Fruit fly (Drosophila melanogaster): ENCODE data around the gene 140up.

DNA sequence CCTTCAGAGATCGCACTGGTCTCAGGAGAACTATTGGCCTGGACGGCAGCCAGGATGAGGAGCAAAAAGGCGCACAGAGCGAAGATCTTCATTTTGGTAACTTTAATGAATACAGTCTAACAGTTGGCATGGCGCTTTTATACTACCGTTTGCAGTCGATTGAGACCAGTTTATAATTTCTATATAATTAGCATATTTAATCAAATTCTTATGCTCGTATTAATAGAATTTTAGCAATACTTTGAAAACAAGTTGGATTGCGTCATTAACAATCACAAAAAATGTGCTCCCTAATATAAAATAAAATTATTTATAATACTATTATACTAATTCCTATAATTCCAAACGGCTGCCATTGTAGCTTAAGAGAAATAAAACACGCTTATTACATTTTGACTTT lies 29.0 kb upstream of the 140up start, which contains the start of gene CG44215:
- TF ChIP-seq psq (optimal IDR thresholded peaks at IDR 0.05) (no peak), insv (optimal IDR thresholded peaks at IDR 0.05) (no peak), h (optimal IDR thresholded peaks at IDR 0.05) (no peak), Sin3A (optimal IDR thresholded peaks at IDR 0.05) (no peak), ttk (optimal IDR thresholded peaks at IDR 0.05) (no peak), Myc (optimal IDR thresholded peaks at IDR 0.05) (no peak)
